Worm (Caenorhabditis elegans): ENCODE results near the gene F42G4.2.
A peak's percentile ranks its signal among the peaks of the same experiment; 100 is the strongest.

The F42G4.2 gene

DNA sequence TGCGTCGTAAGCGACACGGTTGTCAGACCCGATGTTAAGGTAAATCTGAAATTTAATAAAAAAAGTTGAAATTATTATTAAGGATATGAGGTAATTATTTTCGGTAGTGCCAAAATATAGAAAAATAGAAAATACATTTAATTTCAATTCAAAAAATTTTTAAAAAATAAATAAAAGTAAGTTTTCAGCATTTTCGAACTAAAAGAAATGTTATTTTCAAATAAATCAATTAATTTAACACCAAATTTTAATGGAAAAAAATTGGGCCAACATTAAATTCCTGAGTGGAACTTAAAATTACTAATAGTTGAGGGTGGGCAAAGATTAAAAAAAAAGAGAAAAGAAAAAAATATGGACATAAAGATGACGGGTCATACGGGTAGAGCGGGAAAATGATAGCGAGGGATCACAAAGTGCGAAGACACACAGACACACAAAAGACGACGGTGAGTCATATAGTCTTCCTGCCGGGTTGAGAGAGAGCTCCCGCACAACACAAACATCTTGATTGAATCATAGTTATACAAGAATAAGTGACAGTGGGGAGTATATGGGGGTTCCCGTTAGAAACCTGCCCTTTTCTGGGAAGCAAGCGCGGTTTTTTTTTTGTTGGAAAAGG, 21.8 kb upstream of the F42G4.2 start, which contains the start of gene max-2:
Gene max-2, minus strand, starts transcription at position 51 of the 619 bp plus-strand sequence.
- TF ChIP-seq sma-9 (GFP tag; optimal IDR thresholded peaks at IDR 0.05) (no peak), sma-9 (tag; optimal IDR thresholded peaks at IDR 0.05) (no peak), skn-1 (tag; optimal IDR thresholded peaks at IDR 0.05) (no peak), nhr-10 (tag; optimal IDR thresholded peaks at IDR 0.05) (no peak), crh-2 (tag; optimal IDR thresholded peaks at IDR 0.05) (no peak), fos-1 (tag; optimal IDR thresholded peaks at IDR 0.05) (peak; percentile 88), sem-4 (tag; optimal IDR thresholded peaks at IDR 0.05) (no peak)

- TF ChIP-seq C34F6.9 (tag; optimal IDR thresholded peaks at IDR 0.05), result no peak
- TF ChIP-seq ztf-4 (tag; optimal IDR thresholded peaks at IDR 0.05), result no peak
- TF ChIP-seq egl-27 (tag; optimal IDR thresholded peaks at IDR 0.05), result no peak
- no peak for TF ChIP-seq Y55F3AM.14 (GFP tag; optimal IDR thresholded peaks at IDR 0.05)
- TF ChIP-seq peb-1 (tag; optimal IDR thresholded peaks at IDR 0.05), result no peak
- no peak for TF ChIP-seq lin-11 (tag; optimal IDR thresholded peaks at IDR 0.05)
- TF ChIP-seq ama-1 (optimal IDR thresholded peaks at IDR 0.05), result no peak
- TF ChIP-seq mdl-1 (tag; optimal IDR thresholded peaks at IDR 0.05), result no peak
- TF ChIP-seq alr-1 (tag; optimal IDR thresholded peaks at IDR 0.05), result no peak
- TF ChIP-seq blmp-1 (tag; optimal IDR thresholded peaks at IDR 0.05; ENCODE audit: insufficient read depth), result no peak
- TF ChIP-seq nhr-10 (tag; optimal IDR thresholded peaks at IDR 0.05), result no peak
- peak; percentile 1 for TF ChIP-seq nhr-25 (tag; optimal IDR thresholded peaks at IDR 0.05)
- no peak for TF ChIP-seq crh-2 (tag; optimal IDR thresholded peaks at IDR 0.05)
- no peak for TF ChIP-seq nhr-12 (tag; optimal IDR thresholded peaks at IDR 0.05)
- TF ChIP-seq fos-1 (tag; optimal IDR thresholded peaks at IDR 0.05), result peak; percentile 38
- no peak for TF ChIP-seq lsy-2 (tag; optimal IDR thresholded peaks at IDR 0.05)
- TF ChIP-seq unc-62 (GFP tag; optimal IDR thresholded peaks at IDR 0.05), result no peak
- no peak for TF ChIP-seq dmd-4 (tag; optimal IDR thresholded peaks at IDR 0.05)
- TF ChIP-seq nhr-237 (tag; optimal IDR thresholded peaks at IDR 0.05), result no peak
- TF ChIP-seq sma-3 (GFP tag; optimal IDR thresholded peaks at IDR 0.05), result peak; percentile 4
- no peak for TF ChIP-seq elt-3 (tag; optimal IDR thresholded peaks at IDR 0.05)
- no peak for TF ChIP-seq sma-9 (GFP tag; optimal IDR thresholded peaks at IDR 0.05)
- no peak for TF ChIP-seq sma-9 (tag; optimal IDR thresholded peaks at IDR 0.05)
- peak; percentile 48 for TF ChIP-seq ceh-16 (tag; optimal IDR thresholded peaks at IDR 0.05)
- no peak for TF ChIP-seq ZK546.5 (tag; optimal IDR thresholded peaks at IDR 0.05)
- TF ChIP-seq nhr-129 (tag; optimal IDR thresholded peaks at IDR 0.05), result peak; percentile 28
- no peak for TF ChIP-seq nhr-23 (tag; optimal IDR thresholded peaks at IDR 0.05)
- no peak for TF ChIP-seq elt-1 (tag; optimal IDR thresholded peaks at IDR 0.05)
- no peak for TF ChIP-seq mbf-1 (tag; optimal IDR thresholded peaks at IDR 0.05)
- no peak for TF ChIP-seq lin-13 (GFP tag; optimal IDR thresholded peaks at IDR 0.05)
- no peak for TF ChIP-seq aly-2 (tag; optimal IDR thresholded peaks at IDR 0.05)
- TF ChIP-seq mab-5 (tag; optimal IDR thresholded peaks at IDR 0.05), result peak; percentile 57
- TF ChIP-seq skn-1 (tag; optimal IDR thresholded peaks at IDR 0.05), result no peak
- no peak for TF ChIP-seq nhr-6 (tag; optimal IDR thresholded peaks at IDR 0.05)
- no peak for TF ChIP-seq unc-55 (GFP tag; optimal IDR thresholded peaks at IDR 0.05)
- TF ChIP-seq nhr-77 (tag; optimal IDR thresholded peaks at IDR 0.05), result no peak
- no peak for TF ChIP-seq F13H6.1 (tag; optimal IDR thresholded peaks at IDR 0.05)
- no peak for TF ChIP-seq nhr-11 (tag; optimal IDR thresholded peaks at IDR 0.05)
- TF ChIP-seq snpc-4 (tag; optimal IDR thresholded peaks at IDR 0.05), result no peak
- no peak for TF ChIP-seq ztf-1 (GFP tag; conservative IDR thresholded peaks at IDR 0.05)
- TF ChIP-seq gmeb-1 (tag; optimal IDR thresholded peaks at IDR 0.05), result no peak
- no peak for TF ChIP-seq unc-39 (tag; optimal IDR thresholded peaks at IDR 0.05)
- no peak for TF ChIP-seq nhr-21 (tag; optimal IDR thresholded peaks at IDR 0.05)
- TF ChIP-seq sem-4 (tag; optimal IDR thresholded peaks at IDR 0.05), result no peak
- TF ChIP-seq ztf-11 (tag; optimal IDR thresholded peaks at IDR 0.05), result no peak
These were observed 18.2 kb upstream of the F42G4.2 start for ce11 chrII:13029290-13030050.
